Worm (Caenorhabditis elegans): Measurements from ENCODE around the gene ubh-1.

ubh-1 gene

DNA sequence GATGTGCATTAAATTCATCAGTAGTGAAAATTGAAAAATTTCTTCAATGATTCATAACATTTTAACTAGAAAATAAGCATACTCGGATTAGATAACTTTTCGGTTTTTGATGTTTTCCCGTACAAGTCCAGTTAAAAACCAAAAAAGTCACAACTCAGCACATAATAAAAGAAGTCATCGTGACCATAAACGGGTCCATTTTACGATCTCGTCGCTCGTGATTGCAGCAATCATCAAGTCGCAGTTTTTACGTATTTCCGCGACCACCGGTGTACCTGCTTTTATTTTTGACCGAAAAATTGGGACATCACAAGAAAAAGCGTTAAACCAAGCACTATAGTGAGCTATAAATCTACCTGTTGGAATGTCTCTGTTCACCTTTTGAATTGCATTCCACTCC is 50.0 kb downstream of the ubh-1 start:
- TF ChIP-seq Y95B8A.8 (GFP tag; IDR thresholded peaks at IDR 0.05) (no peak), aptf-2 (GFP tag; conservative IDR thresholded peaks at IDR 0.05) (no peak), mcd-1 (GFP tag; IDR thresholded peaks at IDR 0.05) (no peak), Y53F4B.3 (GFP tag; IDR thresholded peaks at IDR 0.05) (no peak), F39B2.1 (GFP tag; IDR thresholded peaks at IDR 0.05) (no peak), pbrm-1 (GFP tag; IDR thresholded peaks at IDR 0.05) (no peak)
